Fruit fly (Drosophila melanogaster): ENCODE measurements around the gene IntS11.

Gene IntS11

dm6 chr3R:29772090-29772794 is 27.1 kb downstream of the IntS11 start:
- peak; percentile 29 for TF ChIP-seq Myc (optimal IDR thresholded peaks at IDR 0.05)
- peak; percentile 47 for TF ChIP-seq CG9705 (GFP tag; optimal IDR thresholded peaks at IDR 0.05)
- TF ChIP-seq dl (GFP tag; optimal IDR thresholded peaks at IDR 0.05; ENCODE audit: insufficient read depth in 1 of 2, partially characterized antibody in 2 of 2), result peak; percentile 91 to 92
- no peak for TF ChIP-seq Hr78 (GFP tag; optimal IDR thresholded peaks at IDR 0.05)
- TF ChIP-seq tai (GFP tag; optimal IDR thresholded peaks at IDR 0.05), result peak; percentile 36
- TF ChIP-seq foxo (GFP tag; optimal IDR thresholded peaks at IDR 0.05), result peak in 1 of 2 experiments; percentile 27
- peak; percentile 94 for TF ChIP-seq psq (GFP tag; optimal IDR thresholded peaks at IDR 0.05)
- peak; percentile 63 for TF ChIP-seq HLH106 (tag; optimal IDR thresholded peaks at IDR 0.05)
- peak; percentile 2 for TF ChIP-seq br (GFP tag; optimal IDR thresholded peaks at IDR 0.05)
- TF ChIP-seq Hr83 (GFP tag; optimal IDR thresholded peaks at IDR 0.05; ENCODE audit: poor library complexity, severe bottlenecking), result peak; percentile 55
- TF ChIP-seq Dif (GFP tag; optimal IDR thresholded peaks at IDR 0.05; ENCODE audit: partially characterized antibody), result peak; percentile 93
- TF ChIP-seq dmrt93B (GFP tag; optimal IDR thresholded peaks at IDR 0.05), result peak; percentile 70
- TF ChIP-seq Vsx2 (GFP tag; optimal IDR thresholded peaks at IDR 0.05; ENCODE audit: partially characterized antibody), result peak; percentile 32
- peak; percentile 72 for TF ChIP-seq woc (GFP tag; optimal IDR thresholded peaks at IDR 0.05)
- TF ChIP-seq fru (GFP tag; optimal IDR thresholded peaks at IDR 0.05), result peak; percentile 7
- TF ChIP-seq lola (GFP tag; optimal IDR thresholded peaks at IDR 0.05), result no peak
- TF ChIP-seq brk (GFP tag; optimal IDR thresholded peaks at IDR 0.05), result no peak
- no peak for TF ChIP-seq Hnf4 (GFP tag; optimal IDR thresholded peaks at IDR 0.05)

dm6 chr3R:29772795-29773331 is 27.7 kb downstream of the IntS11 start:
- no peak for TF ChIP-seq brk (GFP tag; optimal IDR thresholded peaks at IDR 0.05)
- TF ChIP-seq CG9705 (GFP tag; optimal IDR thresholded peaks at IDR 0.05), result no peak
- TF ChIP-seq Rel (GFP tag; optimal IDR thresholded peaks at IDR 0.05), result no peak
- peak; percentile 85 for TF ChIP-seq Rel (tag; optimal IDR thresholded peaks at IDR 0.05)
- peak in 1 of 2 experiments; percentile 10 for TF ChIP-seq foxo (GFP tag; optimal IDR thresholded peaks at IDR 0.05)
- TF ChIP-seq woc (GFP tag; optimal IDR thresholded peaks at IDR 0.05), result no peak
- peak; percentile 20 for TF ChIP-seq rgr (GFP tag; optimal IDR thresholded peaks at IDR 0.05)
- TF ChIP-seq pan (optimal IDR thresholded peaks at IDR 0.05), result no peak
- peak; percentile 63 for TF ChIP-seq Hr83 (GFP tag; optimal IDR thresholded peaks at IDR 0.05; ENCODE audit: poor library complexity, severe bottlenecking)
- peak; percentile 83 for TF ChIP-seq h (GFP tag; optimal IDR thresholded peaks at IDR 0.05)
- TF ChIP-seq sv (GFP tag; optimal IDR thresholded peaks at IDR 0.05), result no peak
- no peak for TF ChIP-seq Abd-B (GFP tag; optimal IDR thresholded peaks at IDR 0.05)
- no peak for TF ChIP-seq usp (GFP tag; optimal IDR thresholded peaks at IDR 0.05)
- TF ChIP-seq Myc (optimal IDR thresholded peaks at IDR 0.05), result no peak
- TF ChIP-seq lola (GFP tag; optimal IDR thresholded peaks at IDR 0.05), result no peak
- no peak for TF ChIP-seq Jra (GFP tag; optimal IDR thresholded peaks at IDR 0.05)
- TF ChIP-seq Dif (GFP tag; optimal IDR thresholded peaks at IDR 0.05; ENCODE audit: partially characterized antibody), result peak; percentile 94
- TF ChIP-seq N (GFP tag; optimal IDR thresholded peaks at IDR 0.05), result peak; percentile 26
- TF ChIP-seq Hnf4 (GFP tag; optimal IDR thresholded peaks at IDR 0.05), result peak; percentile 43
- TF ChIP-seq CrebA (GFP tag; optimal IDR thresholded peaks at IDR 0.05; ENCODE audit: borderline replicate concordance), result peak; percentile 10
- TF ChIP-seq tai (GFP tag; optimal IDR thresholded peaks at IDR 0.05), result no peak
- TF ChIP-seq fru (GFP tag; optimal IDR thresholded peaks at IDR 0.05), result peak; percentile 14
- TF ChIP-seq Sp1 (GFP tag; optimal IDR thresholded peaks at IDR 0.05), result peak; percentile 56
- TF ChIP-seq Dfd (GFP tag; optimal IDR thresholded peaks at IDR 0.05), result no peak
- peak; percentile 53 for TF ChIP-seq OdsH (GFP tag; optimal IDR thresholded peaks at IDR 0.05)
- no peak for TF ChIP-seq CG32264 (GFP tag; optimal IDR thresholded peaks at IDR 0.05)
- no peak for TF ChIP-seq dmrt93B (GFP tag; optimal IDR thresholded peaks at IDR 0.05)
- peak; percentile 34 to 87 for TF ChIP-seq dl (GFP tag; optimal IDR thresholded peaks at IDR 0.05; ENCODE audit: insufficient read depth in 1 of 2, partially characterized antibody in 2 of 2)
- TF ChIP-seq ey (GFP tag; optimal IDR thresholded peaks at IDR 0.05), result no peak
- peak; percentile 79 for TF ChIP-seq jim (GFP tag; optimal IDR thresholded peaks at IDR 0.05)
- TF ChIP-seq HLH106 (tag; optimal IDR thresholded peaks at IDR 0.05), result no peak
- TF ChIP-seq Vsx2 (GFP tag; optimal IDR thresholded peaks at IDR 0.05; ENCODE audit: partially characterized antibody), result peak; percentile 3
- no peak for TF ChIP-seq Mio (GFP tag; optimal IDR thresholded peaks at IDR 0.05)
- TF ChIP-seq GATAd (GFP tag; optimal IDR thresholded peaks at IDR 0.05), result no peak
- no peak for TF ChIP-seq sage (GFP tag; optimal IDR thresholded peaks at IDR 0.05)
- peak; percentile 64 for TF ChIP-seq psq (GFP tag; optimal IDR thresholded peaks at IDR 0.05)
- no peak for TF ChIP-seq br (GFP tag; optimal IDR thresholded peaks at IDR 0.05)
- no peak for TF ChIP-seq Hr78 (GFP tag; optimal IDR thresholded peaks at IDR 0.05)
- TF ChIP-seq dsf (GFP tag; optimal IDR thresholded peaks at IDR 0.05; ENCODE audit: borderline replicate concordance), result no peak

All from whole organism, wandering third instar larva.